Fruit fly (Drosophila melanogaster) whole organism, larva: ENCODE data around the gene sunn.

Experiments
- noc ChIP-seq: fragments of 200-800 bp; sonication (Bioruptor generic); optimal IDR thresholded peaks from 3 replicates; lab custom pipeline; 2019; ENCODE audit warnings: missing biosample characterization, mild to moderate bottlenecking, missing genetic modification characterization, moderate library complexity

Gene sunn

dm6 chr3L:11728147-11728546, at the start of gene sunn:
sunn (plus strand) TSS chr3L:11728348.
- no peak for TF ChIP-seq noc (tag; lab: Kevin White, UChicago)

DNA sequence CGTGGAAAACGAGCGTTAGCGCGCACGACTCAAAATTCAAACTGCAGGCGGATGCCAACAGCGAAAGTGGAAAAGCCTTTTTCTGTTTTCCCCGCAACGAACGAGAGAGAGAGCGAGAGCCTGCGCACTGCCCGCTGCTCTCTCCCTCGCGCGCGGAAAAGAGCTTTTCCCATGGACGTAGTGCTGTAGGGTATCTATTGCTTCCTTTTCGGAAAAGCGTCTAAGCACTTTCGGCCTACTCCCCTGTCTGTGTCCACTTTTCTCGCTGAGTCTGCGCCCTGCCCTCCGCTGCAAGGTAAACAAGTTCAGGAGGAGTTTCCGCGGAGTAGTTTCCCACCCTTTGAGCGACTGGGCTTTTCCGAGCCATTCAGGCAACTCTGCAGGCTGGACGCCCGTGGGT, 47.9 kb upstream of the sunn start, which contains the start of gene CG32085:
Gene CG32085, minus strand, starts transcription at position 47 of the 400 bp plus-strand sequence.
- TF ChIP-seq noc (tag; lab: Kevin White, UChicago) = no peak

dm6 chr3L:11681794-11682193, 46.4 kb upstream of the sunn start, which contains the start of gene TfIIEalpha:
TfIIEalpha (plus strand) TSS chr3L:11682038.
- TF ChIP-seq noc (tag; lab: Kevin White, UChicago) = no peak

dm6 chr3L:11683819-11684521, 44.2 kb upstream of the sunn start, which contains the start of gene Sugb:
Sugb (plus strand) TSS chr3L:11683980.
- TF ChIP-seq noc (tag; lab: Kevin White, UChicago) = peak; percentile 72

DNA sequence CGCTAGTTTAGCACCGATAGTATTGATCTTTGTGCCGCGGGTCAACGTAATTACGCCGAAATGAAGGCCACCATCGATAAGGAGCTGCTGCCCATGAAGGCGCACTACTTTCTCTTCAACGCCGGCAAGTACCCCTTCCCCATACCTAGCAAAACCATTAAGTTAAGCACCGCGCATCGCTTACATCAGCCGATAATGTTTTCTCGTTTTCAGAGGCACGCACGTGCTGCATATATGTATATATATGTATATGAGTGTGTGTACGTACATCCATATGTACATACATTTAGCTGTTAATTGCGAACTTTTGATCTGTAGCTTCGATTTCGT, 43.7 kb upstream of the sunn start:
- no peak for TF ChIP-seq noc (tag; lab: Kevin White, UChicago)

DNA sequence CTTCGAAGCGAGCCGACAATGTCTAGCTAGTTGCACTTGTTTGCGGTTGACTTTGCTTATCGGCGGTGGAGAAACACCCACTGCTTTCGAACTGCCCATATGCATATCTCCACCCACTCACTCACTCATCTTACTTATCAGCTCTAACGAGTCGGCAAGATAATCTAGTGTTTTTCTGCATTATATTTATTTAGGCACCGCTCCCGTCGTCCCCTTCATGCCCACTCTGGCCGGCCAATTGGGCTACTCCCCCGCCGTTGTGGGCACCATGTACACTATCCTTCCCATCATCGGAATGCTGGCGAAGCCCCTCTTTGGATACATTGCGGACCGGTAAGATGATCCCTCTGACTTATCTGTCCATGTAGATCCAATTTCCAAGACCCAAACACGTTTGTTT, 42.3 kb upstream of the sunn start:
- TF ChIP-seq noc (tag; lab: Kevin White, UChicago) = no peak

- TF ChIP-seq noc (tag; lab: Kevin White, UChicago) = no peak
Observed at dm6 chr3L:11689832-11690602, 38.1 kb upstream of the sunn start.

dm6 chr3L:11691203-11691797, 36.8 kb upstream of the sunn start, which contains the start of the genes Pldn and CG14135:
Pldn (minus strand) TSS chr3L:11691399.
CG14135 (plus strand) TSS chr3L:11691571.
- no peak for TF ChIP-seq noc (tag; lab: Kevin White, UChicago)

DNA sequence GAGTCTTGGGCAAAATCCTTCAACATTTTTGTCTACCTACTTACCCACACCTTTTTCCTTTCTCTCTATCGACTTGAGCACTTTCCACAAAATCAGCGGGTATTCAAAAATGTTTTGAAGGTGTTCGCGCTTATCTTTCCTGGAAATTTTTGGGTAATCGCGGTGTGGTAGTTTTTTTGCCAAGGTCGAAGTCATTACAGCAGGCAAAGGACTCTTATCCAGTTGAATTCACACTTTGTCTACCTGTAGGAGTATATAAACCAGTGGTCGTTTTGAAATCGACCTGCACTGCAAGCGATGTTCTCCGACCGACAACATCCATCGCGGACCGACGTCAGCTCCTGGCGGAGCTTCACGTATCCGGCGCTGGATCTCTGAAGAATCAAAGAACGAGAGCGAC, 35.3 kb upstream of the sunn start:
- TF ChIP-seq noc (tag; lab: Kevin White, UChicago) = no peak

dm6 chr3L:11695063-11695462, 33.1 kb upstream of the sunn start:
- TF ChIP-seq noc (tag; lab: Kevin White, UChicago) = no peak

dm6 chr3L:11695827-11696226, 32.3 kb upstream of the sunn start:
- no peak for TF ChIP-seq noc (tag; lab: Kevin White, UChicago)

DNA sequence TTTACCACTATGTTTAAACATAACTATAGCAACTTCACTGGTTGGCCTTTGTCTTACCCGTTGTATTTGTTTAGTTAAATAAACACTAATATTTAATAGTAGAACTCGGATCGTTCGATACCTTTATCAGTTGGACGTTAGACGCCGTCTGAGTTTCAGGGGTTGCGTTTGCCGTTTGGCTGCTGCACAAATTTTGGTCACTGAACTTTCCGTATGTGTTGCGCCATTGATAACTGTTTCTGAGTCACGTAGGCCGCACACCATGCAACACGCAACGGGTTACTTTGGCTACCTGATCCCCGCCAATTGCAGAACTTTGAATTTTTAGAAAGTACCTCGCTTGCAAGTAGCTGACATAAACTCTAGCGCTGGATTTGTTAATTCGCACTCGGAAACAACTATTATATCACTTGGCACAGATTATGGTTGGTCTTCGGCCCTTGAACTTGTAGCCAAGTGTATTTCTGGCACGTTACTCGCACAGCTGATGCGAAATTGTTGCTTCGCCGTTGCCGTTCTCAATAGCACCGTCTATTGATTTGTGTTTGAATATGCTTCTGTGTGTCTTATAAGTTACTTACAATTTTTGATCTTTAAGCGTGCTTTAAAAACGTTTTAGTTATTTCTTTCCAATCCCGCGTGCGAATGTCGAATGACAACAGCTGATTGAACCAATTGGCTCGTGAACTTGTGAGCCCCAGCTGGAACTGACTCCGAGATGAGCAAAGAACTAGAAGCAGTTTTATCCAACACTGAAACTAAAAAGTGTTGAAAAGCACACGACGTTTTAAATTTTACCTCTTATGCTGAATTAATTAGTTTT, 31.6 kb upstream of the sunn start, which contains the start of gene Dph1:
Gene Dph1, minus strand, starts transcription at position 670 of the 823 bp plus-strand sequence.
- peak; percentile 65 for TF ChIP-seq noc (tag; lab: Kevin White, UChicago)

DNA sequence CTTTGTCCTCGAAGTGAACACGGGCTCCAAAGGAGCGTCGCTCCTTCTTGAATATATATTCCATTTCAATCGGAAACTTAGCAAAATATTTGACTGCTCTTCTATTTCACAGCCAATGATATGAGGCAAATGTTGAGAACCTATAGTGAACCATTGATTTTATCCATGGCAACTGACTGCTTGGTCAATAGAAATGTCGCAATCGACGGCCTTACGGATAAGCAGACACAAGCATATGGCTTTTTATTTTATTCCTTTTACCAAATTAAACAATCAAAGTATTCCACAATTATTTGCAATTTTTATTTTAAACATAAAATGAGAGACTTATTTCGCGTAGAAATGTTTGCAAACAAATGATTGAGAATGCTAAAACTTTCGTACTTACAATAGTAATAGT, 29.0 kb upstream of the sunn start, which contains the start of gene Dnai2:
Gene Dnai2, minus strand, starts transcription at position 101 of the 400 bp plus-strand sequence.
- TF ChIP-seq noc (tag; lab: Kevin White, UChicago) = no peak

dm6 chr3L:11701649-11702048, 26.5 kb upstream of the sunn start:
- no peak for TF ChIP-seq noc (tag; lab: Kevin White, UChicago)

dm6 chr3L:11703579-11703978, 24.6 kb upstream of the sunn start:
- TF ChIP-seq noc (tag; lab: Kevin White, UChicago) = no peak
